Worm (Caenorhabditis elegans) whole organism, L2 larva: ENCODE measurements around the gene sru-25.

ENCODE experiments used
- F13H6.1 ChIP-seq: sonication (generic microtip); optimal IDR thresholded peaks from 2 replicates; lab custom pipeline; 2016; ENCODE audit warnings: missing genetic modification characterization, missing compliant biosample characterization
- R02D3.7 ChIP-seq: fragments of 150-350 bp; optimal IDR thresholded peaks from 2 replicates; lab custom pipeline; 2014; ENCODE audit warnings: missing biosample characterization, missing genetic modification characterization
- Y55F3AM.14 ChIP-seq: fragments of 200-800 bp; sonication (Bioruptor generic); optimal IDR thresholded peaks from 2 replicates; lab custom pipeline; 2018; ENCODE audit warnings: mild to moderate bottlenecking, missing genetic modification characterization, missing compliant biosample characterization
- blmp-1 ChIP-seq: sonication (generic microtip); optimal IDR thresholded peaks from 2 replicates; lab custom pipeline; 2017; ENCODE audit warnings: missing genetic modification characterization, mild to moderate bottlenecking, missing compliant biosample characterization, antibody characterized with exemption, moderate library complexity; ENCODE audit not compliant: insufficient read depth
- crh-2 ChIP-seq: sonication (generic microtip); optimal IDR thresholded peaks from 2 replicates; lab custom pipeline; 2017; ENCODE audit warnings: missing biosample characterization, missing genetic modification characterization
- elt-3 ChIP-seq: sonication (generic microtip); optimal IDR thresholded peaks from 2 replicates; lab custom pipeline; 2017; ENCODE audit warnings: missing biosample characterization, missing genetic modification characterization
- fos-1 ChIP-seq: fragments of 150-350 bp; optimal IDR thresholded peaks from 2 replicates; lab custom pipeline; 2014; ENCODE audit warnings: missing biosample characterization, missing genetic modification characterization
- gmeb-1 ChIP-seq: fragments of 150-350 bp; optimal IDR thresholded peaks from 2 replicates; lab custom pipeline; 2014; ENCODE audit warnings: missing biosample characterization, missing genetic modification characterization
- lin-11 ChIP-seq: fragments of 150-350 bp; sonication (generic microtip); optimal IDR thresholded peaks from 2 replicates; lab custom pipeline; 2014; ENCODE audit warnings: missing biosample characterization, missing genetic modification characterization, inconsistent platforms, mixed read lengths
- lin-13 ChIP-seq: fragments of 150-350 bp; optimal IDR thresholded peaks from 2 replicates; lab custom pipeline; 2014; ENCODE audit warnings: missing biosample characterization, missing genetic modification reagents, missing genetic modification characterization
- lin-39 ChIP-seq: fragments of 150-350 bp; optimal IDR thresholded peaks from 2 replicates; lab custom pipeline; 2014; ENCODE audit warnings: missing biosample characterization, missing genetic modification reagents, missing genetic modification characterization
- lsy-2 ChIP-seq, 2 experiments: fragments of 150-350 bp in 1 of 2; sonication (generic microtip) in 1 of 2; optimal IDR thresholded peaks; 2 replicates each; lab custom pipeline; 2014 to 2017; ENCODE audit warnings: missing biosample characterization in 2 of 2, missing genetic modification characterization in 2 of 2
- mbf-1 ChIP-seq: sonication (generic microtip); optimal IDR thresholded peaks from 2 replicates; lab custom pipeline; 2017; ENCODE audit warnings: missing biosample characterization, missing genetic modification characterization
- mdl-1 ChIP-seq, 2 experiments: fragments of 150-350 bp in 1 of 2; sonication (generic microtip) in 1 of 2; optimal IDR thresholded peaks; 2 replicates each; lab custom pipeline; 2017; ENCODE audit warnings: missing biosample characterization in 2 of 2, missing genetic modification characterization in 2 of 2
- nhr-11 ChIP-seq: fragments of 150-350 bp; optimal IDR thresholded peaks from 2 replicates; lab custom pipeline; 2014; ENCODE audit warnings: missing biosample characterization, missing genetic modification characterization
- nhr-21 ChIP-seq: fragments of 150-350 bp; optimal IDR thresholded peaks from 2 replicates; lab custom pipeline; 2014; ENCODE audit warnings: missing biosample characterization, missing genetic modification characterization
- nhr-237 ChIP-seq: fragments of 150-350 bp; optimal IDR thresholded peaks from 2 replicates; lab custom pipeline; 2014; ENCODE audit warnings: missing biosample characterization, missing genetic modification characterization
- nhr-25 ChIP-seq: fragments of 150-350 bp; sonication (generic microtip); optimal IDR thresholded peaks from 3 replicates; lab custom pipeline; 2014; ENCODE audit warnings: missing biosample characterization, missing genetic modification characterization
- nhr-6 ChIP-seq: fragments of 150-350 bp; optimal IDR thresholded peaks from 2 replicates; lab custom pipeline; 2014; ENCODE audit warnings: missing biosample characterization, missing genetic modification characterization
- nhr-77 ChIP-seq: fragments of 150-350 bp; optimal IDR thresholded peaks from 2 replicates; lab custom pipeline; 2014; ENCODE audit warnings: missing biosample characterization, missing genetic modification characterization
- peb-1 ChIP-seq: fragments of 150-350 bp; optimal IDR thresholded peaks from 2 replicates; lab custom pipeline; 2014; ENCODE audit warnings: missing biosample characterization, missing genetic modification characterization
- sem-4 ChIP-seq: fragments of 150-350 bp; optimal IDR thresholded peaks from 2 replicates; lab custom pipeline; 2014; ENCODE audit warnings: missing biosample characterization, missing genetic modification reagents, missing genetic modification characterization
- skn-1 ChIP-seq: sonication (generic microtip); optimal IDR thresholded peaks from 2 replicates; lab custom pipeline; 2017; ENCODE audit warnings: missing biosample characterization, missing genetic modification characterization
- sma-9 ChIP-seq, 2 experiments: fragments of 150-350 bp in 1 of 2; sonication (generic microtip) in 1 of 2; optimal IDR thresholded peaks; 2 replicates each; lab custom pipeline; 2014 to 2016; ENCODE audit warnings: missing genetic modification characterization in 2 of 2, mild to moderate bottlenecking in 1 of 2, missing biosample characterization in 1 of 2, missing compliant biosample characterization in 1 of 2, missing genetic modification reagents in 1 of 2, moderate library complexity in 1 of 2
- snpc-4 ChIP-seq: fragments of 150-350 bp; optimal IDR thresholded peaks from 2 replicates; lab custom pipeline; 2014; ENCODE audit warnings: missing biosample characterization, missing genetic modification characterization
- unc-39 ChIP-seq: fragments of 150-350 bp; optimal IDR thresholded peaks from 2 replicates; lab custom pipeline; 2014; ENCODE audit warnings: missing biosample characterization, missing genetic modification characterization
- unc-55 ChIP-seq: fragments of 150-350 bp; sonication (generic microtip); optimal IDR thresholded peaks from 3 replicates; lab custom pipeline; 2014; ENCODE audit warnings: missing biosample characterization, missing genetic modification reagents, missing genetic modification characterization
- ztf-11 ChIP-seq: sonication (generic microtip); optimal IDR thresholded peaks from 2 replicates; lab custom pipeline; 2017; ENCODE audit warnings: missing biosample characterization, missing genetic modification characterization
- ztf-4 ChIP-seq: fragments of 150-350 bp; optimal IDR thresholded peaks from 2 replicates; lab custom pipeline; 2014; ENCODE audit warnings: missing biosample characterization, missing genetic modification characterization

The sru-25 gene

ce11 chrV:689538-689937 is 15.4 kb upstream of the sru-25 start:
- TF ChIP-seq mbf-1 (tag; lab: Kevin White, UChicago), result no peak
- TF ChIP-seq crh-2 (tag; lab: Kevin White, UChicago), result no peak
- no peak for TF ChIP-seq snpc-4
- TF ChIP-seq skn-1 (tag; lab: Kevin White, UChicago), result no peak
- TF ChIP-seq elt-3 (tag; lab: Kevin White, UChicago), result no peak
- TF ChIP-seq nhr-237 (tag; lab: Kevin White, UChicago), result no peak
- no peak for TF ChIP-seq lsy-2 (tag; optimal IDR thresholded peaks at IDR 0.05; lab: Kevin White, UChicago)
- TF ChIP-seq fos-1, result no peak
- TF ChIP-seq unc-55 (GFP tag; lab: Kevin White, UChicago), result no peak
- TF ChIP-seq lin-13 (GFP tag; lab: Kevin White, UChicago), result no peak
- TF ChIP-seq blmp-1 (tag; lab: Kevin White, UChicago), result no peak
- no peak for TF ChIP-seq sma-9 (GFP tag; optimal IDR thresholded peaks at IDR 0.05; lab: Kevin White, UChicago)
- TF ChIP-seq sma-9 (tag; optimal IDR thresholded peaks at IDR 0.05; lab: Kevin White, UChicago), result no peak
- TF ChIP-seq nhr-11 (tag; lab: Kevin White, UChicago), result no peak

ce11 chrV:687384-687783 is 13.3 kb upstream of the sru-25 start, which contains the start of gene H25P19.1:
Gene H25P19.1, plus strand, starts transcription at chrV:687684.
- TF ChIP-seq unc-39, result no peak
- TF ChIP-seq ztf-4, result no peak
- TF ChIP-seq lin-11 (tag; lab: Kevin White, UChicago), result no peak
- TF ChIP-seq peb-1 (tag; lab: Kevin White, UChicago), result no peak
- no peak for TF ChIP-seq lin-39 (tag; lab: Kevin White, UChicago)
- no peak for TF ChIP-seq gmeb-1 (tag; lab: Kevin White, UChicago)
- TF ChIP-seq, all 48 proteins: peak for 0

ce11 chrV:683858-684257 is 9.7 kb upstream of the sru-25 start, which contains the start of gene F31F4.1:
Gene F31F4.1, plus strand, starts transcription at chrV:684060.
- TF ChIP-seq fos-1 (peak; percentile 29), mbf-1 (tag; lab: Kevin White, UChicago) (no peak)

ce11 chrV:682031-682430 is 7.9 kb upstream of the sru-25 start, which contains the start of gene srx-23:
Gene srx-23, plus strand, starts transcription at chrV:682331.
- TF ChIP-seq peb-1 (tag; lab: Kevin White, UChicago) (no peak), sem-4 (tag; lab: Kevin White, UChicago) (no peak), unc-39 (no peak), nhr-77 (no peak)
- TF ChIP-seq, all 48 proteins: peak for 0

- no peak for TF ChIP-seq nhr-25 (tag; lab: Kevin White, UChicago)
- no peak for TF ChIP-seq crh-2 (tag; lab: Kevin White, UChicago)
- TF ChIP-seq mdl-1 (tag; optimal IDR thresholded peaks at IDR 0.05; lab: Kevin White, UChicago), result no peak
- TF ChIP-seq R02D3.7 (tag; lab: Kevin White, UChicago), result no peak
- no peak for TF ChIP-seq ztf-11
- TF ChIP-seq F13H6.1 (tag; lab: Kevin White, UChicago), result no peak
- no peak for TF ChIP-seq Y55F3AM.14 (GFP tag; lab: Kevin White, UChicago)
- no peak for TF ChIP-seq nhr-6 (tag; lab: Kevin White, UChicago)
- TF ChIP-seq nhr-21 (tag; lab: Kevin White, UChicago), result no peak
- no peak for TF ChIP-seq nhr-11 (tag; lab: Kevin White, UChicago)
- no peak for TF ChIP-seq unc-55 (GFP tag; lab: Kevin White, UChicago)
- TF ChIP-seq lin-11 (tag; lab: Kevin White, UChicago), result no peak
- TF ChIP-seq skn-1 (tag; lab: Kevin White, UChicago), result no peak
- TF ChIP-seq lin-13 (GFP tag; lab: Kevin White, UChicago), result no peak
Measured at ce11 chrV:679663-680062, 5.5 kb upstream of the sru-25 start, which contains the start of gene srx-22. Gene srx-22, plus strand, starts transcription at chrV:679963.

- TF ChIP-seq fos-1 (peak; percentile 70), peb-1 (tag; lab: Kevin White, UChicago) (no peak), nhr-25 (tag; lab: Kevin White, UChicago) (peak; percentile 42)
Measured at ce11 chrV:676550-677084, 2.5 kb upstream of the sru-25 start, which contains the start of the genes fbxa-72 and srx-21. Gene fbxa-72, minus strand, starts transcription at chrV:676753. Gene srx-21, plus strand, starts transcription at chrV:677034.
